Worm (Caenorhabditis elegans): ENCODE results near the gene col-78.

DNA sequence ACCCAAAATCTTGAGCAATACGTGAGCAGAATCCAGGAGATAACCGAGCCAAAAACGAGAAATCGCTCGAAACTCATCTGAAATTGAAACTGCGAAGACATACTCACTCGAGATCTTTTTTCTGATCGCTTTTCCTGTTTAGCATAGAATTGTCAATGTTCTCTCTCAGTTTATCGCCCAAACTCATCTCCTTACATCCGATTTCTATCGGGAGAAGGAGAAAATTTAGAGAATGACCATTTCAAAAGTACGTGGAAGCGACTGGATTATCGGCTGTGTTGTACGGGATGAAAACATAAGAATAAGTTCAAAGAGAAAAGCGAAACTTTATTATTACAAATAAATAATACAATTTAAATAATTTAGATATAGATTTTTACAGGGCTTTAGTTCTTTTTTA, 20.5 kb downstream of the col-78 start, which contains the start of gene T23G7.2:
- no peak for TF ChIP-seq pat-9 (tag; optimal IDR thresholded peaks at IDR 0.05)
- TF ChIP-seq ceh-48 (tag; optimal IDR thresholded peaks at IDR 0.05) = no peak
- TF ChIP-seq ama-1 (optimal IDR thresholded peaks at IDR 0.05) = no peak
- no peak for TF ChIP-seq ceh-9 (tag; optimal IDR thresholded peaks at IDR 0.05)
- TF ChIP-seq unc-55 (GFP tag; optimal IDR thresholded peaks at IDR 0.05) = no peak
- TF ChIP-seq fkh-10 (GFP tag; optimal IDR thresholded peaks at IDR 0.05) = no peak
- no peak for TF ChIP-seq lin-11 (tag; optimal IDR thresholded peaks at IDR 0.05)
- TF ChIP-seq K09A11.1 (tag; optimal IDR thresholded peaks at IDR 0.05; ENCODE audit: insufficient read depth) = no peak
- no peak for TF ChIP-seq sox-2 (GFP tag; IDR thresholded peaks at IDR 0.05)
- TF ChIP-seq ceh-31 (tag; optimal IDR thresholded peaks at IDR 0.05) = no peak
- no peak for TF ChIP-seq gmeb-2 (tag; optimal IDR thresholded peaks at IDR 0.05)

Data from whole organism, late embryonic.